Fruit fly (Drosophila melanogaster): ENCODE results near the gene CG46320.

The CG46320 gene

dm6 chr3L:5751740-5752579 lies 88.0 kb downstream of the CG46320 start, which contains the start of gene DnaJ-1 (continued):
- peak; percentile 85 for TF ChIP-seq E2f2 (GFP tag; IDR thresholded peaks at IDR 0.05)
- TF ChIP-seq Usf (GFP tag; optimal IDR thresholded peaks at IDR 0.05), result no peak
- TF ChIP-seq CG15011 (GFP tag; optimal IDR thresholded peaks at IDR 0.05), result peak; percentile 20
- no peak for TF ChIP-seq CG10209 (GFP tag; optimal IDR thresholded peaks at IDR 0.05)
- peak; percentile 61 for TF ChIP-seq Hmr (GFP tag; optimal IDR thresholded peaks at IDR 0.05)
- no peak for TF ChIP-seq danr (GFP tag; IDR thresholded peaks at IDR 0.05)
- no peak for TF ChIP-seq B-H1 (GFP tag; IDR thresholded peaks at IDR 0.05)
- no peak for TF ChIP-seq ac (GFP tag; optimal IDR thresholded peaks at IDR 0.05)
- TF ChIP-seq chif (GFP tag; optimal IDR thresholded peaks at IDR 0.05), result peak in 1 of 2 experiments; percentile 6
- TF ChIP-seq CG12071 (GFP tag; optimal IDR thresholded peaks at IDR 0.05), result no peak
- TF ChIP-seq schlank (tag; optimal IDR thresholded peaks at IDR 0.05), result no peak
- TF ChIP-seq Xrp1 (GFP tag; IDR thresholded peaks at IDR 0.05), result no peak
- TF ChIP-seq CG6854 (GFP tag; optimal IDR thresholded peaks at IDR 0.05), result peak; percentile 52
- no peak; the same call in 2 of the 3 replicates for TF ChIP-seq CG34422 (GFP tag; IDR thresholded peaks at IDR 0.05)
- no peak for TF ChIP-seq run (tag; optimal IDR thresholded peaks at IDR 0.05)
- peak; percentile 20 for TF ChIP-seq HLHmδ (GFP tag; optimal IDR thresholded peaks at IDR 0.05)
- no peak for TF ChIP-seq CG12744 (GFP tag; optimal IDR thresholded peaks at IDR 0.05)
- TF ChIP-seq gfzf (GFP tag; optimal IDR thresholded peaks at IDR 0.05), result peak; percentile 53
- no peak for TF ChIP-seq Kr (GFP tag; optimal IDR thresholded peaks at IDR 0.05)
- TF ChIP-seq zen2 (GFP tag; IDR thresholded peaks at IDR 0.05; ENCODE audit: partially characterized antibody), result peak; percentile 97
- peak; percentile 85 for TF ChIP-seq Sry-δ (GFP tag; optimal IDR thresholded peaks at IDR 0.05)
- TF ChIP-seq CG10321 (GFP tag; IDR thresholded peaks at IDR 0.05), result no peak
- TF ChIP-seq CG1792 (GFP tag; optimal IDR thresholded peaks at IDR 0.05), result no peak
- TF ChIP-seq CG9437 (GFP tag; optimal IDR thresholded peaks at IDR 0.05), result peak; percentile 30
- no peak for TF ChIP-seq tio (GFP tag; optimal IDR thresholded peaks at IDR 0.05)
- peak; percentile 97 for TF ChIP-seq CG6791 (GFP tag; IDR thresholded peaks at IDR 0.05; ENCODE audit: partially characterized antibody)
- TF ChIP-seq scrt (GFP tag; optimal IDR thresholded peaks at IDR 0.05), result peak; percentile 68
- no peak for TF ChIP-seq hth (optimal IDR thresholded peaks at IDR 0.05)
- peak; percentile 15 for TF ChIP-seq grau (tag; optimal IDR thresholded peaks at IDR 0.05)
- TF ChIP-seq CG10979 (tag; optimal IDR thresholded peaks at IDR 0.05), result peak; percentile 27
- TF ChIP-seq usp (GFP tag; optimal IDR thresholded peaks at IDR 0.05), result no peak
- peak; percentile 3 for TF ChIP-seq bab2 (GFP tag; optimal IDR thresholded peaks at IDR 0.05)
- peak; percentile 19 for TF ChIP-seq salm (tag; optimal IDR thresholded peaks at IDR 0.05)
- no peak for TF ChIP-seq CG13775 (GFP tag; optimal IDR thresholded peaks at IDR 0.05)
- TF ChIP-seq Rfx (GFP tag; IDR thresholded peaks at IDR 0.05), result peak; percentile 61
- peak; percentile 55 for TF ChIP-seq corto (GFP tag; optimal IDR thresholded peaks at IDR 0.05)
- TF ChIP-seq otp (GFP tag; IDR thresholded peaks at IDR 0.05), result no peak
- TF ChIP-seq Max (GFP tag; optimal IDR thresholded peaks at IDR 0.05), result peak; percentile 10
- peak; percentile 7 for TF ChIP-seq CG18619 (GFP tag; optimal IDR thresholded peaks at IDR 0.05)
- TF ChIP-seq D19B (GFP tag; optimal IDR thresholded peaks at IDR 0.05), result no peak
- peak; percentile 42 for TF ChIP-seq CG17186 (GFP tag; optimal IDR thresholded peaks at IDR 0.05)
- no peak for TF ChIP-seq CG4854 (GFP tag; optimal IDR thresholded peaks at IDR 0.05)
- peak; percentile 98 for TF ChIP-seq amos (GFP tag; IDR thresholded peaks at IDR 0.05; ENCODE audit: partially characterized antibody)
- TF ChIP-seq ash1 (GFP tag; optimal IDR thresholded peaks at IDR 0.05), result no peak
- TF ChIP-seq Ets65A (GFP tag), result peak; percentile 96
- TF ChIP-seq CG2712 (tag; optimal IDR thresholded peaks at IDR 0.05), result peak; percentile 22
- no peak; the same call in 2 of the 3 replicates for TF ChIP-seq ken (GFP tag; IDR thresholded peaks at IDR 0.05)
- no peak for TF ChIP-seq Aef1 (GFP tag; IDR thresholded peaks at IDR 0.05)
- peak; percentile 90 for TF ChIP-seq Deaf1 (tag; optimal IDR thresholded peaks at IDR 0.05)
- TF ChIP-seq CG10274 (GFP tag; optimal IDR thresholded peaks at IDR 0.05), result no peak
